Fruit fly (Drosophila melanogaster) whole organism, wandering third instar larva: ENCODE data around the gene vig.

ENCODE experiments used
- CG9705 ChIP-seq: fragments of 200-800 bp; sonication (Bioruptor generic); optimal IDR thresholded peaks from 2 replicates; lab custom pipeline; 2018; ENCODE audit warnings: missing biosample characterization, mild to moderate bottlenecking, missing genetic modification characterization
- CrebA ChIP-seq: fragments of 200-800 bp; sonication (Bioruptor generic); optimal IDR thresholded peaks from 2 replicates; lab custom pipeline; 2016; ENCODE audit warnings: missing biosample characterization, mild to moderate bottlenecking, missing genetic modification characterization, borderline replicate concordance
- Dfd ChIP-seq: fragments of >200 bp; optimal IDR thresholded peaks from 2 replicates; lab custom pipeline; 2017; ENCODE audit warnings: missing biosample characterization, missing genetic modification characterization
- Dif ChIP-seq: fragments of 200-275, 200-300 bp; sonication (Bioruptor generic); optimal IDR thresholded peaks from 2 replicates; lab custom pipeline; 2018; ENCODE audit warnings: missing biosample characterization, missing genetic modification characterization; ENCODE audit not compliant: partially characterized antibody
- GATAd ChIP-seq: sonication (Bioruptor generic); optimal IDR thresholded peaks from 2 replicates; lab custom pipeline; 2016; ENCODE audit warnings: missing biosample characterization, missing genetic modification characterization
- Hr78 ChIP-seq: fragments of >200 bp; optimal IDR thresholded peaks from 2 replicates; lab custom pipeline; 2017; ENCODE audit warnings: missing biosample characterization, missing genetic modification characterization
- Jra ChIP-seq: sonication (Bioruptor generic); optimal IDR thresholded peaks from 2 replicates; lab custom pipeline; 2016; ENCODE audit warnings: missing biosample characterization, missing genetic modification characterization
- Sp1 ChIP-seq: fragments of 200-800 bp; sonication (Bioruptor generic); optimal IDR thresholded peaks from 3 replicates; lab custom pipeline; 2019; ENCODE audit warnings: missing biosample characterization, mild to moderate bottlenecking, missing genetic modification characterization, moderate library complexity
- Vsx2 ChIP-seq: fragments of 200-300, 225-300 bp; sonication (Bioruptor generic); optimal IDR thresholded peaks from 2 replicates; lab custom pipeline; 2018; ENCODE audit warnings: missing biosample characterization, missing genetic modification characterization; ENCODE audit not compliant: partially characterized antibody
- br ChIP-seq: fragments of 200-800 bp; sonication (Bioruptor generic); optimal IDR thresholded peaks from 2 replicates; lab custom pipeline; 2016; ENCODE audit warnings: missing biosample characterization, missing genetic modification characterization
- brk ChIP-seq: fragments of 200-800 bp; sonication (Bioruptor generic); optimal IDR thresholded peaks from 2 replicates; lab custom pipeline; 2016; ENCODE audit warnings: missing biosample characterization, mild to moderate bottlenecking, missing genetic modification characterization
- dl ChIP-seq, 2 experiments: fragments of 175-275, 200-275 bp in 1 of 2; fragments of 200-275 bp in 1 of 2; sonication (Bioruptor generic); optimal IDR thresholded peaks; lab custom pipeline; 2018; ENCODE audit warnings: mild to moderate bottlenecking in 2 of 2, missing biosample characterization in 2 of 2, missing genetic modification characterization in 2 of 2, moderate library complexity in 2 of 2; ENCODE audit not compliant: partially characterized antibody in 2 of 2, insufficient read depth in 1 of 2
- dmrt93B ChIP-seq: fragments of 200-800 bp; sonication (Bioruptor generic); optimal IDR thresholded peaks from 2 replicates; lab custom pipeline; 2018; ENCODE audit warnings: missing biosample characterization, mild to moderate bottlenecking, missing genetic modification characterization
- dsf ChIP-seq: sonication (Bioruptor generic); optimal IDR thresholded peaks from 2 replicates; lab custom pipeline; 2016; ENCODE audit warnings: missing biosample characterization, missing genetic modification characterization, borderline replicate concordance
- ey ChIP-seq: fragments of 200-800 bp; sonication (Bioruptor generic); optimal IDR thresholded peaks from 2 replicates; lab custom pipeline; 2016; ENCODE audit warnings: missing biosample characterization, missing genetic modification characterization
- foxo ChIP-seq, 2 experiments: fragments of 200-800 bp; sonication (Bioruptor generic); optimal IDR thresholded peaks; 2 replicates in 1 of 2; 3 replicates in 1 of 2; lab custom pipeline; 2016 to 2017; ENCODE audit warnings: missing biosample characterization in 2 of 2, missing genetic modification characterization in 2 of 2
- fru ChIP-seq: fragments of 200-800 bp; sonication (Bioruptor generic); optimal IDR thresholded peaks from 3 replicates; lab custom pipeline; 2016; ENCODE audit warnings: missing biosample characterization, mild to moderate bottlenecking, missing genetic modification characterization
- jim ChIP-seq: fragments of 175-275, 200-325 bp; sonication (Bioruptor generic); optimal IDR thresholded peaks from 2 replicates; lab custom pipeline; 2016; ENCODE audit warnings: missing biosample characterization, mild to moderate bottlenecking, missing genetic modification characterization
- pan ChIP-seq: fragments of >200 bp; optimal IDR thresholded peaks from 2 replicates; lab custom pipeline; 2017
- rgr ChIP-seq: fragments of 200-800 bp; sonication (Bioruptor generic); optimal IDR thresholded peaks from 3 replicates; lab custom pipeline; 2016; ENCODE audit warnings: missing biosample characterization, mild to moderate bottlenecking, missing genetic modification characterization
- sage ChIP-seq: fragments of 200-800 bp; sonication (Bioruptor generic); optimal IDR thresholded peaks from 2 replicates; lab custom pipeline; 2016; ENCODE audit warnings: missing biosample characterization, mild to moderate bottlenecking, missing genetic modification characterization
- woc ChIP-seq: sonication (Bioruptor generic); optimal IDR thresholded peaks from 2 replicates; lab custom pipeline; 2016; ENCODE audit warnings: missing biosample characterization, mild to moderate bottlenecking, missing genetic modification characterization

Gene vig

DNA sequence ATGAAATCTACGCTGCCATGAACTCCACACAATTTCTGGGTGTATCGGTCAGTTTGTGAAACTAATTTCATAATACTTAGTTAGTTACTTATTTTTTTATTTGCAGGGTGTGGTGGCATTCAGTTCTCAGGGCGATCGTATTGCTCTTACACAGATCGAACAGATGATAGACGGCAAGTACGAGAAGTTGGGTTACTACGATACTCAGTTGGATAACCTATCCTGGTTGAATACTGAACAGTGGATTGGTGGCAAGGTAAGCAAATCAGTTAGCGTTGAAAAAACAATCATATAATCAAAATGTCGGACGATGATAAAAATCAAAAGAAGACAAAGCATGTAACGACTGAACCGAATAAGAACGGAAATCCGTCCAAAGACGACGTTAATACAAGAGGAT is 43.5 kb downstream of the vig start, which contains the start of gene CG33310:
Gene CG33310, plus strand, starts transcription at position 301 of the 400 bp plus-strand sequence.
- no peak for TF ChIP-seq dsf (GFP tag; lab: Kevin White, UChicago)
- no peak for TF ChIP-seq rgr
- TF ChIP-seq fru (GFP tag; lab: Kevin White, UChicago) = no peak
- TF ChIP-seq sage = no peak
- TF ChIP-seq Jra (GFP tag; lab: Kevin White, UChicago) = no peak
- no peak for TF ChIP-seq CG9705 (GFP tag; lab: Kevin White, UChicago)
- no peak for TF ChIP-seq dmrt93B (GFP tag; lab: Kevin White, UChicago)
- no peak for TF ChIP-seq brk (GFP tag; lab: Kevin White, UChicago)
- TF ChIP-seq, all 38 proteins: peak for 0

DNA sequence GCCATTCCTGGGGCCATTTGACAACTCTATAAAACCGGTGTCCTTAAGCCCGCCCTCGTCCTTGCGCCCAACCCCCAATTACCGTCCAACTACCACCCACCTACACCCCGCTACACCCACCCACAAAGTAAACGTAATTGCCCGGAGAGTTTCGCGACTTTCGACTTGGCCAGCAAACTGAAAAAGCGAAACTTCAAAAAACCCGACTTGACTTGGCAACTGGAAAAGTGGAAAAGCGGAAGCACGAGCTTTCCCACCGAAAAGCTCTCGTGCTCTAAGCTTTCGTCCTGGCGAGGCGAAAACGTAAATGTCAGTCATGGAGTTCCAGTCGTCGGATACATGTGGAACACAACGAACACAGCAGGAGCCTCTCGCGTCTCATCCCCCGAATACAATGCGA is 54.1 kb downstream of the vig start, which contains the start of gene GABA-B-R1:
Gene GABA-B-R1, plus strand, starts transcription at position 301 of the 400 bp plus-strand sequence.
- TF ChIP-seq ey (GFP tag; lab: Kevin White, UChicago) (no peak), pan (lab: Kevin White, UChicago) (no peak), fru (GFP tag; lab: Kevin White, UChicago) (no peak), dl (GFP tag; optimal IDR thresholded peaks at IDR 0.05; lab: Kevin White, UChicago; ENCODE audit: insufficient read depth in 1 of 2, partially characterized antibody in 2 of 2) (no peak), woc (no peak), Sp1 (GFP tag; lab: Kevin White, UChicago) (no peak), Hr78 (GFP tag; lab: Kevin White, UChicago) (no peak), br (GFP tag; lab: Kevin White, UChicago) (no peak), GATAd (no peak), Vsx2 (GFP tag; lab: Kevin White, UChicago) (no peak), Dif (GFP tag; lab: Kevin White, UChicago) (no peak), foxo (GFP tag; optimal IDR thresholded peaks at IDR 0.05; lab: Kevin White, UChicago) (no peak), CrebA (GFP tag; lab: Kevin White, UChicago) (no peak), dmrt93B (GFP tag; lab: Kevin White, UChicago) (no peak), rgr (no peak), Jra (GFP tag; lab: Kevin White, UChicago) (no peak), jim (GFP tag; lab: Kevin White, UChicago) (no peak)

DNA sequence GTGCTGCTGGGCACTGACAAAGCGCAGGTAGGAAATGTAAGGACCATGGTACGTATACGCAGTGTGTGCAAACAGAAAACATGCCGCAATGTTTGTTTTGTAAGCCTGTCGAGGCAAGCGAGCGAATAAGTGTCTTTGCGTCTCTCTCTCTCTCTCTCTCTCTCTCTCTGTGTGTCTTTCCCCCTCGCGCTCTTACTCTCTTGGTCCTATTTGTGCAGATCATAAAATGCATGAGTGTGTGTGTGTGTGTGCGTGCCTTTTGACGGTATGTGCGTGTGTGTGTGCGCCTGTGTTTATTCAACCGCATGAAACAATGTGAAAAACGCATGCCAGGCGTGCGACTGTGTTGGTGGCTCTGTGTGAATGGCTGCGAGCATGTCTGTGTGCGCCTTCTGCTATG is 56.6 kb downstream of the vig start:
- TF ChIP-seq sage (no peak), Dfd (peak; percentile 42)
